Worm (Caenorhabditis elegans): ENCODE results near the gene C27A2.7.

Gene C27A2.7

DNA sequence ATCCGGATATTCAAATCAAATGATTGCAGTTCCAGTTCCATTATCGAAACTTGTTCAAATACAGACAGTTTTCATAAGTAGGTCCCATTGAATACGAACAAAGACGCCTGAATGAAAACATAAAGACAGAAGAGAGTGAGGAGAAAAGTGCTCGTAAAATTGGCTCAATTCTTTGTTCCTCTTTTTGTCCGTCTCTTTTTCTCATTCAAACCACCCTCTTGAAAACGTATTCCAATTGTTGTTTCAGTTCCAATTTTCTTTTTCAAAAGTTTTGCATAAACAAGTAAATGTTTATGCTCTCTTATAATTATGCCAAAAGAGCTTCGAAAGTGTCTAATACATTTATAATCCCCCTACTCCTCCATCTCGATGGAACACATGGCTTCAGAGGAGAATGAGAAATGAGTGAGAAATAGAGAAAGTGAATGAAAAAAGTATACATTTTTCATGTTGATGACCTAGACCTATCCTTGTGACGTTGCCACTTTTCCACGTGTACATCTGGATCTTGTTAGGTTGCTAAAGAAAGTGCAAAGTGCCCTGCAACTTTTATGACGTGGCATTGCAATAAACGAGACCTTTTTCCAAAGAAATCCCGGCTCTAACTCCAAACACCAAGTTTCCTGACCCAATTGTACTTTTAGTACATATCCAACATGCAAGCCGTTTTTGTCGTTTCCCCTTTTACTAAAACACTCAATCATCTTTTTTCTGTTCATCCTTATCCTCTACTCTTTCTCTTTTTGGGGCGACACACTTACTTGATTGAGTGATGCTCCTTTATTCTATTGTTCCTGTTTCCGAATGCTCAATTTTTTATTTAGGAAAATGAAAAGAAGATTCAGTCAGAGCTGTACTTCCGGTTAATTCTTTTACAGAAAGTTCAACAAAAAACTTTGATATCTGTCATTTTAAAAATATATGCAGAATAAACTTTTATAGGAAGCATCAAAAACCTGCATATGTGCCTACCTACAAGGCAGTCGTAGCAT, 24.7 kb downstream of the C27A2.7 start:
- TF ChIP-seq B0310.2 (tag; optimal IDR thresholded peaks at IDR 0.05) = no peak
- TF ChIP-seq pes-1 (GFP tag; IDR thresholded peaks at IDR 0.05) = no peak
- no peak for TF ChIP-seq sea-1 (GFP tag; conservative IDR thresholded peaks at IDR 0.05)
- TF ChIP-seq aly-1 (tag; optimal IDR thresholded peaks at IDR 0.05) = no peak
- TF ChIP-seq scrt-1 (GFP tag; IDR thresholded peaks at IDR 0.05) = no peak
- no peak for TF ChIP-seq hmg-4 (GFP tag; optimal IDR thresholded peaks at IDR 0.05)

DNA sequence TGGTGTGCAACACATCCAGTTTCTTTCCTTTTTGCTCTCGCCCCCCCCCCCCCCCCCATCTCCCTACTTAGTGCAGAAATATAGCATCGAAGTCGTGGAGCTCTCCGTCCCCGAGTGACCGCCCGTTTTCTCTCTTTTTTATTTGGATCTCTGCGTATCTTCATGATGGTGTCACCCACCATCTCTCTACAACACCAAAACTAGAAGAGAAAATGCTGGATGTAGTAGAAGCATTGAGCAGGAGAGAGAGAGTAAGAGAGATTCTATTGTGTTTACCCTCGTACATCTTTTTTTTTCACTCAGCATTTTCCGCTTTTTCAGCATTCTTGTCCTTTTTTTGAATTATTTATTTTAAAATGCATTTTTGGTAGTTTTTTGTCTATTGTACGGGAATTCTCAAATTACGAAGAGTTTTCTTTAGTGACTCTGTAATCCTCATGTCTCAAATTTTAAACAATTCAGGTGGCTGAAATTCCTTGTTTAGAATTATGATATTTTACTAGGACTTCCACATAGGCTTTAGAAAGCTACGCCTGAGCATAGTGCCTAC, 28.7 kb downstream of the C27A2.7 start:
- TF ChIP-seq scrt-1 (GFP tag; IDR thresholded peaks at IDR 0.05) (no peak), ets-7 (tag; optimal IDR thresholded peaks at IDR 0.05) (no peak), B0310.2 (tag; optimal IDR thresholded peaks at IDR 0.05) (no peak), ama-1 (optimal IDR thresholded peaks at IDR 0.05) (no peak), hmbx-1 (tag; optimal IDR thresholded peaks at IDR 0.05) (no peak), pes-1 (GFP tag; IDR thresholded peaks at IDR 0.05) (no peak), flt-1 (GFP tag; IDR thresholded peaks at IDR 0.05) (no peak), ceh-36 (tag; optimal IDR thresholded peaks at IDR 0.05) (no peak), aly-1 (tag; optimal IDR thresholded peaks at IDR 0.05) (no peak), sea-1 (GFP tag; conservative IDR thresholded peaks at IDR 0.05) (no peak), hnd-1 (tag; optimal IDR thresholded peaks at IDR 0.05) (no peak), tra-4 (tag; optimal IDR thresholded peaks at IDR 0.05) (no peak), ceh-13 (GFP tag; optimal IDR thresholded peaks at IDR 0.05) (no peak), hmg-4 (GFP tag; optimal IDR thresholded peaks at IDR 0.05) (no peak), F13C5.2 (tag; optimal IDR thresholded peaks at IDR 0.05) (no peak), tbx-11 (GFP tag; IDR thresholded peaks at IDR 0.05) (no peak), tbx-37 (GFP tag; conservative IDR thresholded peaks at IDR 0.05) (no peak)

DNA sequence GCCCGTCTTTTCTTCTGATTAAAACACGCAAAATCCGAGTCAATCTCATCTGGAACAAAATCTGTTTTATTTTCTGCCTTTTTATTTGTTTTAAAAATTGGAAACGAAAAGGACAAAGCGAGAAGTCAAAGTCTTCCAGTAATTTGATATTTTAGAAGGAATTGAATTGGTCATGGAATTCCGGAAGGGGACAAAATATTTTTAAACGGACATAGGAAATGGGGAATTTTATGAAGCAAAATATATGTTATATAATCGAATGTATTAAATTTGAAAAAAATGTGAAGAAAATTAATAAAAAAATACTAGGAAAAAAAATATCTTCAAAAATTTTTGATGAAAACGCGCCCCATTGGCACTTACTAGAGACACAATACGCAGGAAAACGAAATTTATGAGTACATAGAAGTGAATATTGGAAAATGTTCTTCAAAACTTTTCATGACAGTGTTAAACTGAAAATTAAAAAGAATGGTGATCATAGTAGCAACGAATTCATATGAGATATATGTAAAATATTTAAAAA, 30.5 kb downstream of the C27A2.7 start, which contains the start of gene F33G12.7:
Gene F33G12.7, minus strand, starts transcription at position 51 of the 526 bp plus-strand sequence.
- TF ChIP-seq scrt-1 (GFP tag; IDR thresholded peaks at IDR 0.05) (no peak), F13C5.2 (tag; optimal IDR thresholded peaks at IDR 0.05) (no peak), tbx-11 (GFP tag; IDR thresholded peaks at IDR 0.05) (no peak), ceh-36 (tag; optimal IDR thresholded peaks at IDR 0.05) (no peak), tra-4 (tag; optimal IDR thresholded peaks at IDR 0.05) (no peak), ama-1 (optimal IDR thresholded peaks at IDR 0.05) (no peak), pes-1 (GFP tag; IDR thresholded peaks at IDR 0.05) (no peak), sea-1 (GFP tag; conservative IDR thresholded peaks at IDR 0.05) (no peak), B0310.2 (tag; optimal IDR thresholded peaks at IDR 0.05) (no peak), aly-1 (tag; optimal IDR thresholded peaks at IDR 0.05) (no peak), hmg-4 (GFP tag; optimal IDR thresholded peaks at IDR 0.05) (no peak), ets-7 (tag; optimal IDR thresholded peaks at IDR 0.05) (no peak), flt-1 (GFP tag; IDR thresholded peaks at IDR 0.05) (no peak), tbx-37 (GFP tag; conservative IDR thresholded peaks at IDR 0.05) (no peak), ceh-13 (GFP tag; optimal IDR thresholded peaks at IDR 0.05) (no peak)

DNA sequence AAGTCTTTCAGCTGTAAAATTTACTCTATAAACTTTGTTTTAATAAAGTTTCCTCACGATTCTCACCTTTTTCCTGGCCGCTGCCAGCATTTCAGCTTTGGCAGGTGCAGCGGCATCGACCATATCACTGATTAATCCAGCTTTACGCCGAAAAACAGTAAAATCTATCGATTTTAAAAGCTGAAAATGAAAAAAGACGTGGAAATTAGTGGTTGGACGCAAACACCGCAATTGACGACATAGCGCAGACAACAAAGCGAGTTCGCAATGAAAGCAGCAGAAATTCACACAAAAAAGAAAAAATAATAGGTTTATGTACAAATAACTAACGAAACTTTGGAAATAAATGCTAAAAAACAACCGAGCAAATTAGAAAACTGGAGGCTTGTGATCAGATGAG, 31.3 kb downstream of the C27A2.7 start, which contains the start of gene golg-2:
Gene golg-2, minus strand, starts transcription at position 180 of the 400 bp plus-strand sequence.
- TF ChIP-seq tbx-11 (GFP tag; IDR thresholded peaks at IDR 0.05) (no peak), ceh-13 (GFP tag; optimal IDR thresholded peaks at IDR 0.05) (no peak), ceh-36 (tag; optimal IDR thresholded peaks at IDR 0.05) (no peak)

DNA sequence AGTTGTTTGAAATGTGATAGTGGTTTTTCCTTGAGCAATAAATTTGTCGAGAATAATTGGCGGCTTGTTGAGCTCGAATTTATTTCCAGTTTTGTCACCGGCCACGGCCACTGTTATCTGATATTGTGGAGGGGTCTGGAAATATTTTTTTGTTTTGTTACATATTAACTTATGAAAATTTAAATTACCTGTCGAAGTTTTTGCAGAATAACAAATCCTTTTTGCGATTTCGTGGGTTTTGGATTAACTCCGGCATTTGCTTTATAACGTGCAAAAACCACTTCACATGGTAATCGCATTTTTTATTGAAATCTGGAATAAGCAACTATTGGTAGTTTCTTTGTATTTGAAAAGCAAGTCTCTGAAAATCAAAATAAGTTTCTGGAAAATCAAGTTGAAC, 35.0 kb downstream of the C27A2.7 start, which contains the start of gene lrr-1:
Gene lrr-1, minus strand, starts transcription at position 312 of the 400 bp plus-strand sequence.
- no peak for TF ChIP-seq ceh-13 (GFP tag; optimal IDR thresholded peaks at IDR 0.05)
- no peak for TF ChIP-seq tbx-37 (GFP tag; conservative IDR thresholded peaks at IDR 0.05)
- TF ChIP-seq tra-4 (tag; optimal IDR thresholded peaks at IDR 0.05) = no peak
- TF ChIP-seq hnd-1 (tag; optimal IDR thresholded peaks at IDR 0.05) = no peak
- no peak for TF ChIP-seq B0310.2 (tag; optimal IDR thresholded peaks at IDR 0.05)
- no peak for TF ChIP-seq ceh-36 (tag; optimal IDR thresholded peaks at IDR 0.05)
- TF ChIP-seq tbx-11 (GFP tag; IDR thresholded peaks at IDR 0.05) = no peak
- no peak for TF ChIP-seq ets-7 (tag; optimal IDR thresholded peaks at IDR 0.05)
- TF ChIP-seq hmbx-1 (tag; optimal IDR thresholded peaks at IDR 0.05) = no peak
- no peak for TF ChIP-seq ama-1 (optimal IDR thresholded peaks at IDR 0.05)
- no peak for TF ChIP-seq aly-1 (tag; optimal IDR thresholded peaks at IDR 0.05)
- TF ChIP-seq pes-1 (GFP tag; IDR thresholded peaks at IDR 0.05) = no peak
- TF ChIP-seq flt-1 (GFP tag; IDR thresholded peaks at IDR 0.05) = no peak
- no peak for TF ChIP-seq F13C5.2 (tag; optimal IDR thresholded peaks at IDR 0.05)
- TF ChIP-seq sea-1 (GFP tag; conservative IDR thresholded peaks at IDR 0.05) = no peak
- no peak for TF ChIP-seq scrt-1 (GFP tag; IDR thresholded peaks at IDR 0.05)
- no peak for TF ChIP-seq hmg-4 (GFP tag; optimal IDR thresholded peaks at IDR 0.05)

DNA sequence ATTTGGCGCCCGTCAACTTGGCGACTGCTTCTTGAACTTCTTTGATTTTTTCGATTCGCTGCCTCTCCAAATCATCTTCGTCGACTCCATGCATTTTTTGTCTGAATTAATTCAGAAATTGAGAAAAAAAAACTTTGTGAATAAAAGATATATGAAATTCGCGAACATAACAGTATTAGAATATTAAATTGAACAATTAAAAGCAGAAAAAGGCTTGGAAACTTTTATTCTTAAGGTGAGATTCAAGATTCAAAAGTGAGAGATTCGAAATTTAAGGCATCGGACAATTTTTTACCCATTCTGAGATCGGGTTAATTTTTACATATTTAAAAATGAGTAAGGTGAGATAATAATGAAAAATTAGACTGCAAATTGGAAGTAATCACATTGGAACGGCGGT, 37.2 kb downstream of the C27A2.7 start, which contains the start of gene F33G12.3:
Gene F33G12.3, minus strand, starts transcription at position 101 of the 400 bp plus-strand sequence.
- TF ChIP-seq F13C5.2 (tag; optimal IDR thresholded peaks at IDR 0.05) (no peak), tbx-37 (GFP tag; conservative IDR thresholded peaks at IDR 0.05) (no peak), aly-1 (tag; optimal IDR thresholded peaks at IDR 0.05) (no peak), sea-1 (GFP tag; conservative IDR thresholded peaks at IDR 0.05) (no peak), ama-1 (optimal IDR thresholded peaks at IDR 0.05) (no peak), ets-7 (tag; optimal IDR thresholded peaks at IDR 0.05) (no peak), hnd-1 (tag; optimal IDR thresholded peaks at IDR 0.05) (no peak), scrt-1 (GFP tag; IDR thresholded peaks at IDR 0.05) (no peak), hmg-4 (GFP tag; optimal IDR thresholded peaks at IDR 0.05) (no peak), tbx-11 (GFP tag; IDR thresholded peaks at IDR 0.05) (no peak), B0310.2 (tag; optimal IDR thresholded peaks at IDR 0.05) (no peak), ceh-36 (tag; optimal IDR thresholded peaks at IDR 0.05) (no peak), pes-1 (GFP tag; IDR thresholded peaks at IDR 0.05) (no peak), ceh-13 (GFP tag; optimal IDR thresholded peaks at IDR 0.05) (no peak), hmbx-1 (tag; optimal IDR thresholded peaks at IDR 0.05) (no peak), flt-1 (GFP tag; IDR thresholded peaks at IDR 0.05) (no peak), tra-4 (tag; optimal IDR thresholded peaks at IDR 0.05) (no peak)
